Fruit fly (Drosophila melanogaster) whole organism, embryonic: ENCODE measurements around the gene Muc68Ca.

ENCODE experiments used
- B-H2 ChIP-seq: fragments of 200-800 bp; sonication (Bioruptor generic); optimal IDR thresholded peaks from 2 replicates; lab custom pipeline; 2018; ENCODE audit warnings: missing biosample characterization, mild to moderate bottlenecking, missing genetic modification characterization
- CG10979 ChIP-seq: fragments of 200-800 bp; sonication (Bioruptor generic); optimal IDR thresholded peaks from 2 replicates; lab custom pipeline; 2018; ENCODE audit warnings: missing biosample characterization, mild to moderate bottlenecking, missing genetic modification characterization, moderate library complexity
- CG11085 ChIP-seq: fragments of 200-800 bp; sonication (Bioruptor generic); IDR thresholded peaks from 2 replicates; pipeline ENCODE4 v1.3.6; 2022; ENCODE audit warnings: missing biosample characterization, missing genetic modification characterization
- CG11695 ChIP-seq: fragments of 200-800 bp; sonication (Bioruptor generic); IDR thresholded peaks from 3 replicates; pipeline ENCODE4 v1.3.6; 2022; ENCODE audit warnings: missing biosample characterization, missing genetic modification characterization
- CG13287 ChIP-seq: fragments of 200-800 bp; sonication (Bioruptor generic); IDR thresholded peaks from 2 replicates; pipeline ENCODE4 v1.3.6; 2022; ENCODE audit warnings: missing biosample characterization, missing genetic modification characterization; ENCODE audit not compliant: partially characterized antibody
- CG13296 ChIP-seq: fragments of 200-800 bp; sonication (Bioruptor generic); optimal IDR thresholded peaks from 3 replicates; lab custom pipeline; 2018; ENCODE audit warnings: missing biosample characterization, mild to moderate bottlenecking, missing genetic modification characterization
- CG15696 ChIP-seq: fragments of 200-800 bp; sonication (Bioruptor generic); optimal IDR thresholded peaks from 2 replicates; lab custom pipeline; 2019; ENCODE audit warnings: missing biosample characterization, mild to moderate bottlenecking, missing genetic modification characterization, moderate library complexity
- CG16863 ChIP-seq: fragments of 200-800 bp; sonication (Bioruptor generic); optimal IDR thresholded peaks from 3 replicates; lab custom pipeline; 2016; ENCODE audit warnings: missing biosample characterization, missing genetic modification characterization
- CG18011 ChIP-seq: fragments of 200-800 bp; sonication (Bioruptor generic); optimal IDR thresholded peaks from 2 replicates; lab custom pipeline; 2017; ENCODE audit warnings: missing biosample characterization, missing genetic modification characterization, mild to moderate bottlenecking, moderate library complexity, missing genotype
- CG18262 ChIP-seq: fragments of 200-800 bp; optimal IDR thresholded peaks from 3 replicates; lab custom pipeline; 2019; ENCODE audit warnings: missing biosample characterization, mild to moderate bottlenecking, missing genetic modification characterization, moderate library complexity
- CG18599 ChIP-seq: fragments of 200-800 bp; sonication (Bioruptor generic); optimal IDR thresholded peaks from 3 replicates; lab custom pipeline; 2017; ENCODE audit warnings: missing biosample characterization, missing genetic modification characterization, mild to moderate bottlenecking, moderate library complexity, missing genetic modification reagents
- CG2199 ChIP-seq: fragments of 200-800 bp; sonication (Bioruptor generic); IDR thresholded peaks from 3 replicates; pipeline ENCODE4 v1.3.6; 2022; ENCODE audit warnings: missing biosample characterization, missing genetic modification characterization
- CG34376 ChIP-seq: fragments of 200-800 bp; sonication (Bioruptor generic); optimal IDR thresholded peaks from 2 replicates; lab custom pipeline; 2018; ENCODE audit warnings: missing biosample characterization, mild to moderate bottlenecking, missing genetic modification characterization
- CG3838 ChIP-seq: fragments of 200-800 bp; sonication (Bioruptor generic); optimal IDR thresholded peaks from 3 replicates; lab custom pipeline; 2016; ENCODE audit warnings: missing biosample characterization, missing genetic modification characterization
- CG4328 ChIP-seq: fragments of 200-800 bp; sonication (Bioruptor generic); optimal IDR thresholded peaks from 3 replicates; lab custom pipeline; 2017; ENCODE audit warnings: missing biosample characterization, missing genetic modification reagents, missing genetic modification characterization
- CG6683 ChIP-seq: fragments of 200-800 bp; sonication (Bioruptor generic); optimal IDR thresholded peaks from 2 replicates; lab custom pipeline; 2017; ENCODE audit warnings: missing biosample characterization, mild to moderate bottlenecking, missing genetic modification characterization, missing genetic modification reagents
- D19A ChIP-seq: fragments of 200-800 bp; optimal IDR thresholded peaks from 3 replicates; lab custom pipeline; 2019; ENCODE audit warnings: missing biosample characterization, mild to moderate bottlenecking, missing genetic modification characterization, moderate library complexity
- Dbx ChIP-seq: fragments of 200-800 bp; sonication (Bioruptor generic); IDR thresholded peaks from 3 replicates; pipeline ENCODE4 v1.3.6; 2022; ENCODE audit warnings: missing biosample characterization, missing genetic modification characterization
- Dfd ChIP-seq, 2 experiments: fragments of >200 bp; optimal IDR thresholded peaks; 2 replicates each; lab custom pipeline; 2017; ENCODE audit warnings: missing biosample characterization in 2 of 2, missing genetic modification characterization in 2 of 2
- Dp ChIP-seq: fragments of 200-800 bp; sonication (Bioruptor generic); optimal IDR thresholded peaks from 2 replicates; lab custom pipeline; 2018; ENCODE audit warnings: missing biosample characterization, mild to moderate bottlenecking, missing genetic modification characterization, moderate library complexity
- E2f2 ChIP-seq: fragments of 200-800 bp; sonication (Bioruptor generic); IDR thresholded peaks from 2 replicates; pipeline ENCODE4 v1.3.6; 2022; ENCODE audit warnings: missing biosample characterization, missing genetic modification characterization
- Fer1 ChIP-seq: fragments of 200-800 bp; sonication (Bioruptor generic); optimal IDR thresholded peaks from 2 replicates; lab custom pipeline; 2017; ENCODE audit warnings: missing biosample characterization, mild to moderate bottlenecking, missing genetic modification characterization
- Pdp1 ChIP-seq, 2 experiments: fragments of 200-800 bp; sonication (Bioruptor generic); optimal IDR thresholded peaks; 3 replicates each; lab custom pipeline; 2016; ENCODE audit warnings: missing biosample characterization in 2 of 2, missing genetic modification characterization in 2 of 2, mild to moderate bottlenecking in 1 of 2, moderate library complexity in 1 of 2
- Sry-δ ChIP-seq: fragments of 200-800 bp; sonication (Bioruptor generic); optimal IDR thresholded peaks from 2 replicates; lab custom pipeline; 2016; ENCODE audit warnings: missing biosample characterization, missing genetic modification characterization
- Vsx1 ChIP-seq: fragments of 200-800 bp; sonication (Bioruptor generic); optimal IDR thresholded peaks from 2 replicates; lab custom pipeline; 2017; ENCODE audit warnings: missing biosample characterization, mild to moderate bottlenecking, missing genetic modification characterization, missing genetic modification reagents
- az2 ChIP-seq: fragments of 200-800 bp; sonication (Bioruptor generic); optimal IDR thresholded peaks from 3 replicates; lab custom pipeline; 2016; ENCODE audit warnings: missing biosample characterization, missing genetic modification characterization
- caup ChIP-seq: fragments of 200-800 bp; sonication (Bioruptor generic); optimal IDR thresholded peaks from 3 replicates; lab custom pipeline; 2017; ENCODE audit warnings: missing biosample characterization, mild to moderate bottlenecking, missing genetic modification characterization, moderate library complexity; ENCODE audit not compliant: severe bottlenecking
- crol ChIP-seq: fragments of 200-800 bp; sonication (Bioruptor generic); IDR thresholded peaks from 2 replicates; pipeline ENCODE4 v1.3.6; 2022; ENCODE audit warnings: missing biosample characterization, missing genetic modification characterization
- crp ChIP-seq, 2 experiments: fragments of 200-800 bp; sonication (Bioruptor generic); optimal IDR thresholded peaks; 2 replicates in 1 of 2; 3 replicates in 1 of 2; lab custom pipeline; 2017; ENCODE audit warnings: missing biosample characterization in 2 of 2, missing genetic modification characterization in 2 of 2, mild to moderate bottlenecking in 1 of 2, moderate library complexity in 1 of 2
- da ChIP-seq: fragments of 200-800 bp; sonication (Bioruptor generic); optimal IDR thresholded peaks from 2 replicates; lab custom pipeline; 2016; ENCODE audit warnings: missing biosample characterization, missing genetic modification characterization
- dmrt11E ChIP-seq: fragments of 200-800 bp; sonication (Bioruptor generic); optimal IDR thresholded peaks from 3 replicates; lab custom pipeline; 2018; ENCODE audit warnings: missing biosample characterization, mild to moderate bottlenecking, missing genetic modification characterization, moderate library complexity
- exex ChIP-seq: fragments of 200-800 bp; sonication (Bioruptor generic); optimal IDR thresholded peaks from 4 replicates; lab custom pipeline; 2018; ENCODE audit warnings: missing biosample characterization, mild to moderate bottlenecking, missing genetic modification characterization, moderate library complexity
- fru ChIP-seq: fragments of >200 bp; optimal IDR thresholded peaks from 2 replicates; lab custom pipeline; 2017
- ham ChIP-seq: fragments of 200-800 bp; sonication (Bioruptor generic); IDR thresholded peaks from 2 replicates; pipeline ENCODE4 v1.3.6; 2022; ENCODE audit warnings: missing biosample characterization, missing genetic modification characterization
- hth ChIP-seq: fragments of >200 bp; optimal IDR thresholded peaks from 2 replicates; lab custom pipeline; 2017; ENCODE audit warnings: inconsistent platforms
- lab ChIP-seq: fragments of 200-800 bp; sonication (Bioruptor generic); optimal IDR thresholded peaks from 3 replicates; lab custom pipeline; 2017; ENCODE audit warnings: missing biosample characterization, missing genetic modification characterization, mild to moderate bottlenecking, moderate library complexity, missing genetic modification reagents
- lola ChIP-seq, 3 experiments: fragments of >200 bp in 2 of 3; fragments of 200-800 bp in 1 of 3; sonication (Bioruptor generic) in 1 of 3; optimal IDR thresholded peaks; 2 replicates each; lab custom pipeline; 2017 to 2019; ENCODE audit warnings: missing biosample characterization in 3 of 3, missing genetic modification characterization in 3 of 3, mild to moderate bottlenecking in 1 of 3, moderate library complexity in 1 of 3
- maf-S ChIP-seq: fragments of 200-800 bp; sonication (Bioruptor generic); optimal IDR thresholded peaks from 2 replicates; lab custom pipeline; 2016; ENCODE audit warnings: missing biosample characterization, missing genetic modification characterization
- mirr ChIP-seq: fragments of 200-800 bp; sonication (Bioruptor generic); optimal IDR thresholded peaks from 3 replicates; lab custom pipeline; 2018; ENCODE audit warnings: missing biosample characterization, mild to moderate bottlenecking, missing genetic modification characterization
- sd ChIP-seq: fragments of 200-800 bp; sonication (Bioruptor generic); optimal IDR thresholded peaks from 3 replicates; lab custom pipeline; 2018; ENCODE audit warnings: missing biosample characterization, mild to moderate bottlenecking, missing genetic modification characterization, moderate library complexity
- sens ChIP-seq: fragments of 200-800 bp; sonication (Bioruptor generic); peaks from one replicate; lab custom pipeline; 2016; ENCODE audit warnings: missing biosample characterization, missing genetic modification characterization
- sob ChIP-seq: fragments of 200-800 bp; sonication (Bioruptor generic); IDR thresholded peaks from 2 replicates; pipeline ENCODE4 v1.3.6; 2022; ENCODE audit warnings: missing biosample characterization, missing genetic modification characterization
- sug ChIP-seq: fragments of 200-800 bp; optimal IDR thresholded peaks from 2 replicates; lab custom pipeline; 2019; ENCODE audit warnings: missing biosample characterization, mild to moderate bottlenecking, missing genetic modification characterization, moderate library complexity
- toy ChIP-seq: fragments of 200-800 bp; sonication (Bioruptor generic); IDR thresholded peaks from 2 replicates; pipeline ENCODE4 v1.3.6; 2022; ENCODE audit warnings: missing biosample characterization, missing genetic modification characterization
- unc-4 ChIP-seq: fragments of 200-800 bp; sonication (Bioruptor generic); IDR thresholded peaks from 2 replicates; pipeline ENCODE4 v1.3.6; 2022; ENCODE audit warnings: missing biosample characterization, missing genetic modification characterization; ENCODE audit not compliant: partially characterized antibody

The Muc68Ca gene

DNA sequence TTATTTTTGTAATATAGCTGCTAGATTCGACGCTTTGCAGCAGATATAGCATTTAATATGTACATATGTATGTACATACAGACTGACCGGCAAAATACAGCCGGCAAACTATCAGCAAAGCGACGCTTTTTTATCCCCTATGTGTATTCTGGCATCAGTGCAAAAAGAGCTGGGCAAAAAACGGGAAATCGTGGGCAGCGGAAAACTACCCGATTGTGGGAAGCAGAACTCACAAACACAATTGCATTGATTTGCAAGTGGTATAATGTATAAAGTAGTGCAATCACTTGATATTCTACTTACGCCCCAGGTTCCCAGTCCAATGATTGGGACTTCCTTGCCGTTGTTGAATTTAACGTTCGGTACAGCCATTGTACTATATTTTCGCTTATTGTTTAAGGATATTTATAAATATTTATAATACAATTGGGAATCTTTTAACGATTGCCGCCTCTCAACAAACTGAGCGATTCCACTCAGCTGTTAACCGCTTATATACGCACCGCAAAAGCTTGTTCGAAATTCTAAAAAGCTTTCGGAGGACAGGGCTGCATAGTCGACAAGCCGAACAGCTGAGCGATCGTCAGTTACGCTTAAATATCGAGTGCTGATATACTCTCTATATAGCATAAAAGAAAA is 3.5 kb upstream of the Muc68Ca start (continued):
- TF ChIP-seq sob (GFP tag; lab: Robert Waterston, UW) (no peak), toy (GFP tag; lab: Robert Waterston, UW) (no peak), CG11085 (no peak), CG6683 (GFP tag; lab: Kevin White, UChicago) (no peak), az2 (GFP tag; lab: Kevin White, UChicago) (no peak), sd (no peak), CG18011 (no peak), B-H2 (peak; percentile 15), crol (GFP tag; lab: Robert Waterston, UW) (no peak), unc-4 (GFP tag; lab: Robert Waterston, UW) (peak; percentile 21; the same call in 1 of the 2 replicates), CG13287 (peak; percentile 59), CG2199 (GFP tag; lab: Robert Waterston, UW) (peak; percentile 91), Dbx (GFP tag; lab: Robert Waterston, UW) (no peak), lola (GFP tag; optimal IDR thresholded peaks at IDR 0.05; lab: Kevin White, UChicago) (no peak), Dp (GFP tag; lab: Kevin White, UChicago) (peak; percentile 18), dmrt11E (no peak), E2f2 (GFP tag; lab: Robert Waterston, UW) (peak; percentile 33), CG16863 (GFP tag; lab: Kevin White, UChicago) (no peak), crp (GFP tag; optimal IDR thresholded peaks at IDR 0.05; lab: Kevin White, UChicago) (peak in 1 of 2 experiments; percentile 87), CG10979 (tag; lab: Kevin White, UChicago) (no peak), fru (no peak), CG3838 (GFP tag; lab: Kevin White, UChicago) (no peak), Sry-δ (no peak)

DNA sequence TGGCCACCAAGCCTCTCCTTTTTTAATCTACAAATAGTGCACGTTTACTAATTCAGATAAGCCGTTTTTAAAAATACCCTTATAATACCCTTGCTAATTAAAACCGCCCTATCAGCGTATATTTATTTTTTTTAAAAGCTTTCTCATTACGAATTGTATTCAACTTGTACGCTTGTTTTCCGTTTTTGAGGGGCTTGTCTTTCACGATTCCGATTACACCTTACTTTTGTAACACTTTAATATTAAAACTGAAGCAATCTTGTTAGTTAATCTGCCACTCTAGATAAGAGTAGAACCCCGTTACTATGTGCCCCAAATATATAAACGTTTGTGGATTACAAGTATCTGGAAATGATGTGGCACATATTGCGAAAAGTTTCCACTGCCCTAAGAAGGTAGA is 2.8 kb upstream of the Muc68Ca start:
- peak; percentile 23 for TF ChIP-seq CG34376 (GFP tag; lab: Kevin White, UChicago)
- TF ChIP-seq Vsx1 = peak; percentile 0
- TF ChIP-seq mirr (GFP tag; lab: Kevin White, UChicago) = peak; percentile 51
- TF ChIP-seq D19A (tag; lab: Kevin White, UChicago) = peak; percentile 41
- TF ChIP-seq ham (GFP tag; lab: Robert Waterston, UW) = no peak
- peak; percentile 83 for TF ChIP-seq exex (tag; lab: Kevin White, UChicago)
- peak; percentile 2 for TF ChIP-seq sens (GFP tag; lab: Kevin White, UChicago)
- TF ChIP-seq hth = no peak
- TF ChIP-seq sug (tag; lab: Kevin White, UChicago) = peak; percentile 44
- peak in 1 of 2 experiments; percentile 13 for TF ChIP-seq Pdp1 (GFP tag; optimal IDR thresholded peaks at IDR 0.05; lab: Kevin White, UChicago)
- TF ChIP-seq CG18262 (tag; lab: Kevin White, UChicago) = no peak
- TF ChIP-seq Dfd (GFP tag; optimal IDR thresholded peaks at IDR 0.05; lab: Kevin White, UChicago) = no peak
- TF ChIP-seq maf-S (GFP tag; lab: Kevin White, UChicago) = no peak
- TF ChIP-seq, all 482 proteins: peak for 8

DNA sequence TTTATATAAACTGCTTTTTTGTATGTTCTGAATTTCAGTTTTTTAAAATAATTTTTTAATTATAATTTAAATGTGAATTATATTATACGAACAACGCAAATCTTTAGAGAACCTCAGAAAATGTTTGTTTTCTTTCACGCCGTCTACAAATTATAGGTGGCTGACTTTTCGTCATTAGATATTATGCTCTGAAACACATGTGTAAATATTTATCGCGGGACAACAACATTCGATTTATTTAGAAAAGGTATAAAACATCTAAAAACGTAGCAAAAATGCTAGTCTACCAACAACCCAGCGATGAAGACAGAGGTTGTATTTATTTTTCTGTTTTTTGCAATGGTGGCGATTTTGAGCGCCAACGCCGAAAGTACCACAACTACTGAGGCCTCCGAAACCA is 10.1 kb downstream of the Muc68Ca start, which contains the start of gene CG42832:
CG42832 (plus strand) TSS at position 301 of the 400 bp plus-strand sequence.
- no peak for TF ChIP-seq da (GFP tag; lab: Kevin White, UChicago)
- TF ChIP-seq CG18599 (GFP tag; lab: Kevin White, UChicago) = peak; percentile 43
- TF ChIP-seq CG13296 (GFP tag; lab: Kevin White, UChicago) = peak; percentile 6
- no peak for TF ChIP-seq CG4328 (GFP tag; lab: Kevin White, UChicago)
- TF ChIP-seq Fer1 (GFP tag; lab: Kevin White, UChicago) = peak; percentile 21
- 0 out of 3 replicates have a peak, but pooled peaks have one; percentile 25 for TF ChIP-seq CG11695 (GFP tag; lab: Robert Waterston, UW)
- TF ChIP-seq caup (GFP tag; lab: Kevin White, UChicago) = peak; percentile 42
- no peak for TF ChIP-seq CG15696
- TF ChIP-seq sob (GFP tag; lab: Robert Waterston, UW) = 0 out of 2 replicates have a peak, but pooled peaks have one; percentile 35
- TF ChIP-seq lab (GFP tag; lab: Kevin White, UChicago) = peak; percentile 52
